Fruit fly (Drosophila melanogaster) whole organism, embryonic: ENCODE results near the gene NANS.

ENCODE experiments used
- ATbp ChIP-seq: fragments of 200-800 bp; sonication (Bioruptor generic); optimal IDR thresholded peaks from 2 replicates; lab custom pipeline; 2017; ENCODE audit warnings: missing biosample characterization, mild to moderate bottlenecking, missing genetic modification characterization, missing genetic modification reagents
- CG10543 ChIP-seq: fragments of 200-800 bp; sonication (Bioruptor generic); optimal IDR thresholded peaks from 3 replicates; lab custom pipeline; 2017; ENCODE audit warnings: missing biosample characterization, mild to moderate bottlenecking, missing genetic modification characterization, moderate library complexity
- CG11398 ChIP-seq: fragments of 200-800 bp; sonication (Bioruptor generic); optimal IDR thresholded peaks from 2 replicates; lab custom pipeline; 2016; ENCODE audit warnings: missing biosample characterization, missing genetic modification characterization
- CG12104 ChIP-seq: fragments of 200-800 bp; sonication (Bioruptor generic); optimal IDR thresholded peaks from 3 replicates; lab custom pipeline; 2016; ENCODE audit warnings: missing biosample characterization, missing genetic modification characterization
- CG1233 ChIP-seq: fragments of 200-800 bp; sonication (Bioruptor generic); optimal IDR thresholded peaks from 4 replicates; lab custom pipeline; 2018; ENCODE audit warnings: missing biosample characterization, mild to moderate bottlenecking, missing genetic modification characterization
- CG12391 ChIP-seq: fragments of 200-800 bp; sonication (Bioruptor generic); optimal IDR thresholded peaks from 3 replicates; lab custom pipeline; 2018; ENCODE audit warnings: missing biosample characterization, mild to moderate bottlenecking, missing genetic modification characterization, moderate library complexity
- CG1647 ChIP-seq: fragments of 200-800 bp; sonication (Bioruptor generic); optimal IDR thresholded peaks from 3 replicates; lab custom pipeline; 2016; ENCODE audit warnings: missing biosample characterization, missing genetic modification characterization
- CG16863 ChIP-seq: fragments of 200-800 bp; sonication (Bioruptor generic); optimal IDR thresholded peaks from 3 replicates; lab custom pipeline; 2016; ENCODE audit warnings: missing biosample characterization, missing genetic modification characterization
- CG17186 ChIP-seq: fragments of 200-800 bp; sonication (Bioruptor generic); optimal IDR thresholded peaks from 3 replicates; lab custom pipeline; 2017; ENCODE audit warnings: missing biosample characterization, missing genetic modification reagents, missing genetic modification characterization
- CG17361 ChIP-seq: fragments of 200-800 bp; sonication (Bioruptor generic); IDR thresholded peaks from 3 replicates; pipeline ENCODE4 v1.3.6; 2022; ENCODE audit warnings: missing biosample characterization, missing genetic modification characterization
- CG2116 ChIP-seq: fragments of 200-800 bp; sonication (Bioruptor generic); optimal IDR thresholded peaks from 3 replicates; lab custom pipeline; 2018; ENCODE audit warnings: missing biosample characterization, mild to moderate bottlenecking, missing genetic modification characterization
- CG2129 ChIP-seq: fragments of 200-800 bp; sonication (Bioruptor generic); IDR thresholded peaks from 2 replicates; pipeline ENCODE4 v1.3.6; 2022; ENCODE audit warnings: missing biosample characterization, missing genetic modification characterization; ENCODE audit not compliant: partially characterized antibody
- CG2199 ChIP-seq: fragments of 200-800 bp; sonication (Bioruptor generic); IDR thresholded peaks from 3 replicates; pipeline ENCODE4 v1.3.6; 2022; ENCODE audit warnings: missing biosample characterization, missing genetic modification characterization
- CG30403 ChIP-seq: fragments of 200-800 bp; sonication (Bioruptor generic); optimal IDR thresholded peaks from 3 replicates; lab custom pipeline; 2016; ENCODE audit warnings: missing biosample characterization, missing genetic modification characterization
- CG34376 ChIP-seq: fragments of 200-800 bp; sonication (Bioruptor generic); optimal IDR thresholded peaks from 2 replicates; lab custom pipeline; 2018; ENCODE audit warnings: missing biosample characterization, mild to moderate bottlenecking, missing genetic modification characterization
- CG5245 ChIP-seq: fragments of 200-800 bp; sonication (Bioruptor generic); optimal IDR thresholded peaks from 3 replicates; lab custom pipeline; 2016; ENCODE audit warnings: missing biosample characterization, missing genetic modification characterization
- CG8924 ChIP-seq: fragments of 200-800 bp; optimal IDR thresholded peaks from 3 replicates; lab custom pipeline; 2019; ENCODE audit warnings: missing biosample characterization, mild to moderate bottlenecking, missing genetic modification characterization, moderate library complexity
- CG9437 ChIP-seq: fragments of 200-800 bp; sonication (Bioruptor generic); optimal IDR thresholded peaks from 2 replicates; lab custom pipeline; 2018; ENCODE audit warnings: missing biosample characterization, mild to moderate bottlenecking, missing genetic modification characterization
- HLH4C ChIP-seq: fragments of 200-800 bp; sonication (Bioruptor generic); IDR thresholded peaks from 3 replicates; pipeline ENCODE4 v1.3.6; 2022; ENCODE audit warnings: missing biosample characterization, missing genetic modification characterization; ENCODE audit not compliant: partially characterized antibody
- Hey ChIP-seq: fragments of 200-800 bp; sonication (Bioruptor generic); optimal IDR thresholded peaks from 3 replicates; lab custom pipeline; 2018; ENCODE audit warnings: missing biosample characterization, mild to moderate bottlenecking, missing genetic modification characterization
- Hr3 ChIP-seq: fragments of 200-800 bp; sonication (Bioruptor generic); optimal IDR thresholded peaks from 3 replicates; lab custom pipeline; 2016; ENCODE audit warnings: missing biosample characterization, missing genetic modification characterization
- MBD-R2 ChIP-seq: fragments of 200-800 bp; sonication (Bioruptor generic); IDR thresholded peaks from 2 replicates; pipeline ENCODE4 v1.3.6; 2022; ENCODE audit warnings: missing biosample characterization, missing genetic modification characterization
- Pdp1 ChIP-seq, 2 experiments: fragments of 200-800 bp; sonication (Bioruptor generic); optimal IDR thresholded peaks; 3 replicates each; lab custom pipeline; 2016; ENCODE audit warnings: missing biosample characterization in 2 of 2, missing genetic modification characterization in 2 of 2, mild to moderate bottlenecking in 1 of 2, moderate library complexity in 1 of 2
- Rfx ChIP-seq: fragments of 200-800 bp; sonication (Bioruptor generic); IDR thresholded peaks from 2 replicates; pipeline ENCODE4 v1.3.6; 2022; ENCODE audit warnings: missing biosample characterization, missing genetic modification characterization
- Ssrp ChIP-seq: fragments of 200-800 bp; sonication (Bioruptor generic); optimal IDR thresholded peaks from 2 replicates; lab custom pipeline; 2018; ENCODE audit warnings: missing biosample characterization, mild to moderate bottlenecking, missing genetic modification characterization, moderate library complexity
- Usf ChIP-seq: fragments of 200-800 bp; sonication (Bioruptor generic); optimal IDR thresholded peaks from 2 replicates; lab custom pipeline; 2017; ENCODE audit warnings: missing genotype, missing biosample characterization, missing genetic modification characterization
- Xbp1 ChIP-seq: fragments of 200-800 bp; sonication (Bioruptor generic); optimal IDR thresholded peaks from 3 replicates; lab custom pipeline; 2016; ENCODE audit warnings: missing biosample characterization, mild to moderate bottlenecking, missing genetic modification characterization
- amos ChIP-seq: fragments of 200-800 bp; sonication (Bioruptor generic); IDR thresholded peaks from 2 replicates; pipeline ENCODE4 v1.3.6; 2022; ENCODE audit warnings: missing biosample characterization, missing genetic modification characterization; ENCODE audit not compliant: partially characterized antibody
- ara ChIP-seq: fragments of 200-800 bp; sonication (Bioruptor generic); IDR thresholded peaks from 2 replicates; pipeline ENCODE4 v1.3.6; 2022; ENCODE audit warnings: missing biosample characterization, missing genetic modification characterization
- ato ChIP-seq: fragments of 200-800 bp; sonication (Bioruptor generic); IDR thresholded peaks from 2 replicates; pipeline ENCODE4 v1.3.6; 2022; ENCODE audit warnings: missing biosample characterization, missing genetic modification characterization; ENCODE audit not compliant: partially characterized antibody
- bbx ChIP-seq: fragments of 200-800 bp; sonication (Bioruptor generic); IDR thresholded peaks from 2 replicates; pipeline ENCODE4 v1.3.6; 2022; ENCODE audit warnings: missing biosample characterization, missing genetic modification characterization; ENCODE audit not compliant: partially characterized antibody
- bsh ChIP-seq, 2 experiments: fragments of 200-800 bp; sonication (Bioruptor generic); optimal IDR thresholded peaks; 2 replicates each; lab custom pipeline; 2017 to 2018; ENCODE audit warnings: mild to moderate bottlenecking in 2 of 2, missing biosample characterization in 2 of 2, missing genetic modification characterization in 2 of 2, moderate library complexity in 1 of 2
- grau ChIP-seq: fragments of 200-800 bp; optimal IDR thresholded peaks from 3 replicates; lab custom pipeline; 2019; ENCODE audit warnings: missing biosample characterization, mild to moderate bottlenecking, missing genetic modification characterization, moderate library complexity
- jing ChIP-seq: fragments of 200-800 bp; sonication (Bioruptor generic); optimal IDR thresholded peaks from 2 replicates; lab custom pipeline; 2018; ENCODE audit warnings: missing biosample characterization, mild to moderate bottlenecking, missing genetic modification characterization
- kah ChIP-seq: fragments of 200-800 bp; sonication (Bioruptor generic); optimal IDR thresholded peaks from 2 replicates; lab custom pipeline; 2018; ENCODE audit warnings: missing biosample characterization, mild to moderate bottlenecking, missing genetic modification characterization
- knrl ChIP-seq: fragments of 200-800 bp; sonication (Bioruptor generic); IDR thresholded peaks from 3 replicates; pipeline ENCODE4 v1.3.6; 2022; ENCODE audit warnings: missing biosample characterization, missing genetic modification characterization; ENCODE audit not compliant: partially characterized antibody
- lov ChIP-seq, 2 experiments: fragments of 200-800 bp in 1 of 2; fragments of >200 bp in 1 of 2; sonication (Bioruptor generic) in 1 of 2; IDR thresholded peaks in 1 of 2; optimal IDR thresholded peaks in 1 of 2; 2 replicates in 1 of 2; 3 replicates in 1 of 2; pipeline versions ENCODE4 v1.3.6 to Lab custom; 2017 to 2022; ENCODE audit warnings: missing biosample characterization in 1 of 2, missing genetic modification characterization in 1 of 2
- mam ChIP-seq: fragments of 200-800 bp; sonication (Bioruptor generic); optimal IDR thresholded peaks from 3 replicates; lab custom pipeline; 2016; ENCODE audit warnings: missing biosample characterization, missing genetic modification characterization
- nerfin-1 ChIP-seq: fragments of 200-800 bp; sonication (Bioruptor generic); optimal IDR thresholded peaks from 3 replicates; lab custom pipeline; 2019; ENCODE audit warnings: missing biosample characterization, mild to moderate bottlenecking, missing genetic modification characterization, moderate library complexity
- pros ChIP-seq: fragments of 200-800 bp; sonication (Bioruptor generic); optimal IDR thresholded peaks from 3 replicates; lab custom pipeline; 2019; ENCODE audit warnings: missing biosample characterization, mild to moderate bottlenecking, missing genetic modification characterization, moderate library complexity
- sens ChIP-seq: fragments of 200-800 bp; sonication (Bioruptor generic); peaks from one replicate; lab custom pipeline; 2016; ENCODE audit warnings: missing biosample characterization, missing genetic modification characterization
- slbo ChIP-seq: fragments of 200-800 bp; sonication (Bioruptor generic); IDR thresholded peaks from 2 replicates; pipeline ENCODE4 v1.3.6; 2022; ENCODE audit warnings: missing biosample characterization, missing genetic modification characterization
- tin ChIP-seq: fragments of 200-800 bp; sonication (Bioruptor generic); optimal IDR thresholded peaks from 3 replicates; lab custom pipeline; 2016; ENCODE audit warnings: missing biosample characterization, missing genetic modification characterization
- unc-4 ChIP-seq: fragments of 200-800 bp; sonication (Bioruptor generic); IDR thresholded peaks from 2 replicates; pipeline ENCODE4 v1.3.6; 2022; ENCODE audit warnings: missing biosample characterization, missing genetic modification characterization; ENCODE audit not compliant: partially characterized antibody
- unpg ChIP-seq: fragments of 200-800 bp; sonication (Bioruptor generic); optimal IDR thresholded peaks from 3 replicates; lab custom pipeline; 2018; ENCODE audit warnings: missing biosample characterization, mild to moderate bottlenecking, missing genetic modification characterization, moderate library complexity
- vfl ChIP-seq: fragments of 200-800 bp; sonication (Bioruptor generic); optimal IDR thresholded peaks from 2 replicates; lab custom pipeline; 2016; ENCODE audit warnings: missing biosample characterization, missing genetic modification characterization
- z ChIP-seq: fragments of 200-800 bp; sonication (Bioruptor generic); IDR thresholded peaks from 3 replicates; pipeline ENCODE4 v1.3.6; 2022; ENCODE audit warnings: missing biosample characterization, missing genetic modification characterization
- zen ChIP-seq: fragments of 200-800 bp; sonication (Bioruptor generic); optimal IDR thresholded peaks from 3 replicates; lab custom pipeline; 2018; ENCODE audit warnings: missing biosample characterization, mild to moderate bottlenecking, missing genetic modification characterization, moderate library complexity
- zfh2 ChIP-seq: fragments of 200-800 bp; sonication (Bioruptor generic); optimal IDR thresholded peaks from 2 replicates; lab custom pipeline; 2016; ENCODE audit warnings: missing biosample characterization, missing genetic modification characterization

Gene NANS

DNA sequence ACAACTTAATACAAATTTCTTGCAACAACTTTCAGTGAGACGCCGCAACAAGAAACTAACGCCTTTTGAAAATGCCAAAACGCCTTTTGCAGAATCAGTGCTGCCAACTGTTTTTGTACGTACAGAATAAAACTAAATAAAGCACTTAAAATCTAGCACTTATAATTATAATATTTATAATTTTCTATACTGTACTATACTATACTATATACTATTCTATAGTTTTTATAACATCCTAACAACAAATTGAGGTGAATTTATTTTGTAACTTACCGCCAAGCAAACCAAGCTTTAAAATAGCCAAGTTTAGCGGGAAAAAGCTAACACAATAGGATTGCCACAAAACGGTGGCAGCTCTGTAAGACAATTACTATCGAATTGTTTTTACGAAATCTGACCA is 7.4 kb downstream of the NANS start, which contains the start of the genes Aos1 and Srlp (continued):
- peak; percentile 59 for TF ChIP-seq nerfin-1
- peak; percentile 66 for TF ChIP-seq Hr3 (GFP tag; lab: Kevin White, UChicago)
- no peak for TF ChIP-seq HLH4C (GFP tag; lab: Robert Waterston, UW)
- TF ChIP-seq slbo (GFP tag; lab: Robert Waterston, UW), result 0 out of 2 replicates have a peak, but pooled peaks have one; percentile 40
- peak; percentile 48 for TF ChIP-seq Ssrp (tag; lab: Kevin White, UChicago)
- TF ChIP-seq CG1233 (GFP tag; lab: Kevin White, UChicago), result peak; percentile 45
- TF ChIP-seq CG30403, result peak; percentile 73
- peak; percentile 47 for TF ChIP-seq tin (GFP tag; lab: Kevin White, UChicago)
- no peak for TF ChIP-seq z (GFP tag; lab: Robert Waterston, UW)
- TF ChIP-seq bbx (GFP tag; lab: Robert Waterston, UW), result no peak
- TF ChIP-seq CG2199 (GFP tag; lab: Robert Waterston, UW), result no peak
- TF ChIP-seq zfh2 (GFP tag; lab: Kevin White, UChicago), result peak; percentile 18
- no peak for TF ChIP-seq lov (optimal IDR thresholded peaks at IDR 0.05; lab: Kevin White, UChicago)
- TF ChIP-seq lov (GFP tag; IDR thresholded peaks at IDR 0.05; lab: Robert Waterston, UW), result no peak
- peak; percentile 69 for TF ChIP-seq MBD-R2 (GFP tag; lab: Robert Waterston, UW)
- 0 out of 2 replicates have a peak, but pooled peaks have one; percentile 36 for TF ChIP-seq Rfx (GFP tag; lab: Robert Waterston, UW)
- TF ChIP-seq CG17361, result peak; percentile 77
- peak; percentile 12; the same call in 1 of the 2 replicates for TF ChIP-seq amos
- 0 out of 3 replicates have a peak, but pooled peaks have one; percentile 36 for TF ChIP-seq knrl
- TF ChIP-seq CG8924 (tag; lab: Kevin White, UChicago), result peak; percentile 75
- TF ChIP-seq vfl, result no peak
- peak; percentile 81 for TF ChIP-seq CG12391 (tag; lab: Kevin White, UChicago)
- peak; percentile 71 for TF ChIP-seq grau (tag; lab: Kevin White, UChicago)
- peak; percentile 17 for TF ChIP-seq CG34376
- no peak for TF ChIP-seq CG2129
- peak; percentile 59 for TF ChIP-seq CG2116 (GFP tag; lab: Kevin White, UChicago)
- peak; percentile 63 for TF ChIP-seq CG5245 (GFP tag; lab: Kevin White, UChicago)
- TF ChIP-seq kah (GFP tag; lab: Kevin White, UChicago), result peak; percentile 27
- TF ChIP-seq ATbp, result no peak
- TF ChIP-seq sens, result peak; percentile 67
- TF ChIP-seq CG10543 (GFP tag; lab: Kevin White, UChicago), result peak; percentile 41
- TF ChIP-seq CG11398 (GFP tag; lab: Kevin White, UChicago), result no peak
- peak in 1 of 2 experiments; percentile 49 for TF ChIP-seq bsh (GFP tag; optimal IDR thresholded peaks at IDR 0.05; lab: Kevin White, UChicago)
- TF ChIP-seq ara (GFP tag; lab: Robert Waterston, UW), result no peak
- TF ChIP-seq zen (tag; lab: Kevin White, UChicago), result peak; percentile 63
- no peak for TF ChIP-seq jing (GFP tag; lab: Kevin White, UChicago)
- no peak for TF ChIP-seq ato (GFP tag; lab: Robert Waterston, UW)
- no peak for TF ChIP-seq pros (GFP tag; lab: Kevin White, UChicago)
- peak in 1 of 2 experiments; percentile 27 for TF ChIP-seq Pdp1 (GFP tag; optimal IDR thresholded peaks at IDR 0.05; lab: Kevin White, UChicago)
- peak; percentile 6 for TF ChIP-seq CG1647 (GFP tag; lab: Kevin White, UChicago)
- TF ChIP-seq unc-4, result peak; percentile 43; the same call in 1 of the 2 replicates
- no peak for TF ChIP-seq Hey
- TF ChIP-seq unpg (GFP tag; lab: Kevin White, UChicago), result peak; percentile 58
- peak; percentile 51 for TF ChIP-seq CG9437 (GFP tag; lab: Kevin White, UChicago)
- peak; percentile 21 for TF ChIP-seq CG17186 (GFP tag; lab: Kevin White, UChicago)
- peak; percentile 30 for TF ChIP-seq CG12104 (GFP tag; lab: Kevin White, UChicago)
- peak; percentile 15 for TF ChIP-seq mam (GFP tag; lab: Kevin White, UChicago)
- peak; percentile 69 for TF ChIP-seq Xbp1 (GFP tag; lab: Kevin White, UChicago)
- no peak for TF ChIP-seq CG16863 (GFP tag; lab: Kevin White, UChicago)
- peak; percentile 9 for TF ChIP-seq Usf
